Worm (Caenorhabditis elegans): ENCODE data around the gene inpp-5K.
A peak's percentile ranks its signal among the peaks of the same experiment; 100 is the strongest.

inpp-5K gene

DNA sequence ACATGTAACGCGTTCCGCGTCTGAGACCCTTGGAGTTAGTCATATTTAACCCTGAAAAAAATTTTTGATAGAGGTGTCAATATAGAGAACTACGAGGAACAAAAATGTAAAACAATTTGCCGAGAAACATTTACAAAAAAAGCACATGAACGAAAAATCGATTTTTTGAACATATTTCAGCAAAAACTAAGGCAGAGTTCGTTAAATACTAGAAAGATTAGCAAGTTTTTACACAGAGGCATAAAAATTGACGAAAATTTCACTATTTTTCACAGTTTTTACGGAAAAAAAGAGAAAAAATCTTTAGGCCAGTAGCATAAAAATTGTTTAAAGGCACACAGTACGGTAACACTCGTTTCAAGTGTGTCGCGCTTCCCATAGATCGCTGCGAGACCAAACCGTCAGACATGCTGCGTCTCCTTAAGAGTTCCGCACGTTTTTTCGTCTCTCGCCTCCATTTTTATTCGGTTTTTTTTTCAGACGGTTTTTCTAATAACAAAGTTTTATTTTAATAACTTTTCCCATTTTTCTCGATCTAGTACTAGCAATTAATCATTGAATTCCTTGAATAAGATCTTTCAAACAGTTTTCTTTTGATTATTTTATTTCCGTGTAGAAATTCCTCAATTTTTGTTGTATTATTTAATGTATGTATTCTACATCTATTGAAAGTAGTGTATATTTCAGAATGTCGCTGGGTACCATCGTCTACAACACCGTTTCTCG is 30.8 kb downstream of the inpp-5K start, which contains the start of the genes rpl-21 and C14B9.10:
Gene rpl-21 (minus strand): TSS at position 51 of the 726 bp plus-strand sequence.
Gene C14B9.10 (plus strand): TSS at position 676 of the 726 bp plus-strand sequence.
- TF ChIP-seq flt-1 (GFP tag; IDR thresholded peaks at IDR 0.05) (no peak), ztf-23 (GFP tag; IDR thresholded peaks at IDR 0.05) (no peak)

DNA sequence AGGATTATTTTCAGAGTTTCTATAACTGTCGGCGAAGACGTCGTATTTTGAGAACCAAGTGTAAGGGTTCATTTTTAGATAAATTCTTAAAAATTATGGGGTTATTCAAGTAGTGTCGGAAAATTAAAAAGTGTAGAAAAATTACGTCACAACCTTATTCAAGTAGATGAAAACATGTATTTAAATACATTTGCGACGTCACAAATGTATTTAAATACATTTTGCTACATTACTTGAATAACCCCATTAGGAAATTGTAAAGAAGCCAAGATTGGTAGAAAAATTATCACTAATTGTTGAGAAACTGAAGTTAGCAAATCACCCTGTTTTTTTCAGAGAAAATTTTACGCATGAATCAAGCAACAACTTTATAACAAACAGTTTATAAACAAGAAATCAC is 31.9 kb downstream of the inpp-5K start:
- TF ChIP-seq tab-1 (GFP tag; IDR thresholded peaks at IDR 0.05), result no peak
- TF ChIP-seq flt-1 (GFP tag; IDR thresholded peaks at IDR 0.05), result no peak
- no peak for TF ChIP-seq ztf-29 (GFP tag; IDR thresholded peaks at IDR 0.05)
- TF ChIP-seq klf-2 (GFP tag; conservative IDR thresholded peaks at IDR 0.05), result no peak
- TF ChIP-seq med-1 (GFP tag; optimal IDR thresholded peaks at IDR 0.05; ENCODE audit: insufficient read depth), result no peak
- TF ChIP-seq cog-1 (tag; optimal IDR thresholded peaks at IDR 0.05), result no peak
- no peak for TF ChIP-seq ztf-23 (GFP tag; IDR thresholded peaks at IDR 0.05)
- no peak for TF ChIP-seq T22C8.4 (GFP tag; IDR thresholded peaks at IDR 0.05)
- TF ChIP-seq ref-1 (GFP tag; conservative IDR thresholded peaks at IDR 0.05), result no peak

DNA sequence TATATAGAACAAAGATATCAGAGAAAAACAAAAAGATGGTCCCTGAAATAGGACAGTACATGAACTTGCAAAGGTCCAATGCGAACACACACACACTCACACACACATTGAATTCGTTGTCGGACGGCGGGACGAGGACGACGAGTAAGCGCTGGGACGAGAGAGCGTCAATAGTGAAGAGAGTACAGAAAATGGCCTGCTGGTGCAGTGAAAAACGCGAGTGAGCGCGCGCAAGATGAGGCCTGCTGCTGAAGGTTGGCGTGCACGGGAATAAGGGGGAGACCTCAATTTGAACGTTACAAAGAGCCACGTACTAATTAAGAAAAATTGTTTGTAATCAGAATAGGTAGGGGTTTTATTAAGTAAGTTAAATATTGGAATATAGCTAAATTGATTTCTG is 34.2 kb downstream of the inpp-5K start:
- no peak for TF ChIP-seq ztf-23 (GFP tag; IDR thresholded peaks at IDR 0.05)
- TF ChIP-seq klf-2 (GFP tag; conservative IDR thresholded peaks at IDR 0.05), result 0 out of 2 replicates have a peak, but pooled peaks have one; percentile 11
- no peak for TF ChIP-seq tab-1 (GFP tag; IDR thresholded peaks at IDR 0.05)
- no peak for TF ChIP-seq ref-1 (GFP tag; conservative IDR thresholded peaks at IDR 0.05)
- TF ChIP-seq T22C8.4 (GFP tag; IDR thresholded peaks at IDR 0.05), result no peak

DNA sequence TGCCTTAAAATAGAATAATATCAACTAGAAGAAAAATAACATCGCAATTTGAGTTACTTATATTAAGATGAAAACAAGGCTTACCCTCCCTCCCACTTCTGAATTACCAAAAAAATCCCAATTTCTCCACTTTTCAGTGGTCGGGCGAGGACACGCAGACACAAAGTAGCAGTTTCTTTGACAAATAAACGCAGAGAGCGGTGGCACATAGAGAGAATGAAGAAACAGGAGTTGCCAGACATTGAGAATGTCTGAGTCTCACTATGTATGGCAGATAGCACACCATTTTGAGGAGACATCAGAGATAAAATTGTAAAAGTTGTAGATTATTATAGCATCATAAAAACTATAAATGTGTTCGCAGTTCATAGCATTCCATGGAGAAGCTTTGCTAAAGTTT is 35.9 kb downstream of the inpp-5K start:
- peak; percentile 55; the same call in 1 of the 2 replicates for TF ChIP-seq ztf-29 (GFP tag; IDR thresholded peaks at IDR 0.05)
- peak; percentile 23 for TF ChIP-seq cog-1 (tag; optimal IDR thresholded peaks at IDR 0.05)
- TF ChIP-seq ref-1 (GFP tag; conservative IDR thresholded peaks at IDR 0.05), result no peak
- TF ChIP-seq klf-2 (GFP tag; conservative IDR thresholded peaks at IDR 0.05), result no peak
- no peak for TF ChIP-seq ztf-23 (GFP tag; IDR thresholded peaks at IDR 0.05)
- no peak for TF ChIP-seq T22C8.4 (GFP tag; IDR thresholded peaks at IDR 0.05)
- no peak for TF ChIP-seq med-1 (GFP tag; optimal IDR thresholded peaks at IDR 0.05; ENCODE audit: insufficient read depth)
- no peak for TF ChIP-seq flt-1 (GFP tag; IDR thresholded peaks at IDR 0.05)
- no peak for TF ChIP-seq tab-1 (GFP tag; IDR thresholded peaks at IDR 0.05)

DNA sequence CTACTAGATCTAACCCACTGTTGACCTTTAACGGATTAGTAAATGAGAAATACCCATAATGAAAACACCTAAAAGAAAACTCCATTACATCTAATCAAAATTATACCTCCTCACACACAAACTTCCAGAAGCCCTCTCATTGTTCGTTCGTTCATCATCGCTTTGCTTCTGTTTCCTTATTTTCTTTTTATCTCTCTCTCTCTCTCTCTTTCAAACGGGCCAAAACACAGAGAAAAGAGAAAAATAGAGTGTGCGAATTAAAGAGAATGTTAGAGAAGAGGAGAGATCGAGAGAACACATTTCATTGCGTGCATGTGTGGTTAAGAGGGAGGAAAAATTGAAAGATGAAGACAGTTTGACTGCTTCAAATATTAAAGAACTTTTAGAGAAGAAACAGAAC is 36.8 kb downstream of the inpp-5K start:
- TF ChIP-seq med-1 (GFP tag; optimal IDR thresholded peaks at IDR 0.05; ENCODE audit: insufficient read depth) (no peak), cog-1 (tag; optimal IDR thresholded peaks at IDR 0.05) (peak; percentile 21), klf-2 (GFP tag; conservative IDR thresholded peaks at IDR 0.05) (no peak)

DNA sequence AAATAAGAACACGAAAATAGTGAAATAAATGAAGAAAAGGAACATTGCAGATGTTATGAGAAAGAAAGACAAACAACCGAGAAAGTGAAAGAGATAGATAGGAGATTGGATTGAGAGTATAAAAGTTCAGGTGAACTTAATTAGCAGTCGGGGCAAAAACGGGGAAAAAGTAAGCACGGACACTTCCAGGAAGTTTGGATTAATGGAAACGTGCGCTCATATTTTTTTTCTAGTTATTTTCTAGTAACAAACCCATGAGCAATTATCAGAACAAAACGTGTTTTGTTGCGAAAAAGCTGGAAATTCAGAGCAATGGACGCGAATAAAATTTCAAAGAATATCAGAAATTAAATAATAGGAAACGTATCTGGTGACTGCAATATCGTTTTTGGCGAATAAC is 39.2 kb downstream of the inpp-5K start:
- TF ChIP-seq ztf-23 (GFP tag; IDR thresholded peaks at IDR 0.05) (no peak), flt-1 (GFP tag; IDR thresholded peaks at IDR 0.05) (no peak)

DNA sequence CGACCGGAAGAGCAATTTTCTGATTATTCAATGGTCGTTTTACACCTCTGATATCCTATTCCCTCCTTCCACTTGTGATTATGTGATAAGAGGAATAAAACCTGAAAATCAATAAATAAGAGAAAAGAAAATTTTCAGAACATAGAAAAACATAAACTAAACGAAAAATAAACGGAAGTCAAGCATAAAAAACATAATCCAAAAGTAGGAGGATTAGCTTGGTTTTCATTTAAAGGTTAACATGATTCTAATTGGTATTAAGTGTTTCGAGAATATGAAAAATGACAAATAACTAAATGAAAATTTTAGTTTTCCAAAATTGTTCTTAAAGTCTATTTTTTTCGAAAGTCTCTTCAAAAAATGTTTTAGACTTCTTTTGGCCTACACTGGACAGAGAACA is 40.0 kb downstream of the inpp-5K start, which contains the start of gene gei-8:
Gene gei-8 (minus strand): TSS at position 101 of the 400 bp plus-strand sequence.
- no peak for TF ChIP-seq flt-1 (GFP tag; IDR thresholded peaks at IDR 0.05)
- TF ChIP-seq klf-2 (GFP tag; conservative IDR thresholded peaks at IDR 0.05), result no peak
- TF ChIP-seq ref-1 (GFP tag; conservative IDR thresholded peaks at IDR 0.05), result no peak
- TF ChIP-seq T22C8.4 (GFP tag; IDR thresholded peaks at IDR 0.05), result no peak

DNA sequence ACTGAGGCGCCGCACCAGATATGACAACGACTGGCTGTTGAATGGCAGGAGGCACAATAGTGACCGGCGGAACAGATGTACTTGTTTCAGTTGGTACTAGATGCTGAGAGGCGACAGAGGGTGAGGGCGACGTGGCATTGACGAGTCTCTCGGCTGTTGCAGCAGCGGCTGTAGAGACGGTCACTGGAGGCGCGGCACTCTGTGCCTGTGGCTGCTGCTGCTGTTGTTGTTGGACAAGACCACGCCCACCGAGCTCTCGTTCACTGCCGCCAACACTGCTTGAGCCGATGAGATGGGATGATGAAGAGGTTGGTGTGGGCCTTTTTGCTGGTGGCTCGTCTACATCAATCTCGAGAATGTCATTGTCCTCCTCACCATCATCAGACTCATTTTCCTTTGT is 44.0 kb downstream of the inpp-5K start:
- TF ChIP-seq klf-2 (GFP tag; conservative IDR thresholded peaks at IDR 0.05), result no peak
- no peak for TF ChIP-seq med-1 (GFP tag; optimal IDR thresholded peaks at IDR 0.05; ENCODE audit: insufficient read depth)
- no peak for TF ChIP-seq cog-1 (tag; optimal IDR thresholded peaks at IDR 0.05)
- TF ChIP-seq ztf-29 (GFP tag; IDR thresholded peaks at IDR 0.05), result no peak

DNA sequence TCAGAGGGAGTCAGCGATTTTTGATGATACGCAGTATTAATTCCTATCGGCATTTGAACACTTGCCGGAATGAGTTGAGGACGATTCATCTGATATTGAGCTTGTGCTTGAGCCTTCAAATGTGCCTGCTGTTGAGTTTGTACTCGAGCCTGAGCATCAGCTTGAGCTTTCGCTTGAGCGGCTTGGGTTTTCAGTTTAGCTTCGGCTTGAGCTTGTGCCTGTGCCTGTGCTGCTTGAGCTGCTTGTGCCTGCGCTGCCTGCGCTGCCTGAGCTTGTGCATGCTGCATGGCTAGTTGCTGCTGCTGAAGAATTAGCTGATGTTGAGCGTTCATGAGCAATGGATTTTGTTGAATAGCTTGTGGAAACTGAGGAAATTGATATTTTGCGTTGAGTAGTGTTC is 45.3 kb downstream of the inpp-5K start:
- TF ChIP-seq ref-1 (GFP tag; conservative IDR thresholded peaks at IDR 0.05), result no peak
- TF ChIP-seq klf-2 (GFP tag; conservative IDR thresholded peaks at IDR 0.05), result no peak
- TF ChIP-seq med-1 (GFP tag; optimal IDR thresholded peaks at IDR 0.05; ENCODE audit: insufficient read depth), result no peak

DNA sequence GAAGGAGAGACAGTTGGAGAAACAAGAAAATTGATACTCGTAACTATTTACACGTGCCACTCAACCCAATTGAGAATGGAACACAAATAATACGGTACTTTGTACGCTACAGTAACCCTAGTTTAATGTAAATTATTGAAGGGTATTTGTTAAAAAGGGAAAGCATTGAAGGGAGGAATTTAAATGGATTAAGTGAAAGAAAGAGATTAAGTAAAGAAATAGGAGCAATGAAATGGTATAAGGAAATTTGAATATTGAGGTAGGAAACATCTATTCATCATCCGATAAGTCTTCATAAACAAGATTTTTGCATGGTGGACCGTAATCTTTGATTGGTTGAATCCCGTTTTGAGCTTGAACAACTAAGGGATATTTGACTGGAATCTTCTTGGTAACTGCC is 49.8 kb downstream of the inpp-5K start:
- TF ChIP-seq flt-1 (GFP tag; IDR thresholded peaks at IDR 0.05) (no peak), ref-1 (GFP tag; conservative IDR thresholded peaks at IDR 0.05) (no peak), T22C8.4 (GFP tag; IDR thresholded peaks at IDR 0.05) (no peak), ztf-23 (GFP tag; IDR thresholded peaks at IDR 0.05) (no peak), ztf-29 (GFP tag; IDR thresholded peaks at IDR 0.05) (no peak), cog-1 (tag; optimal IDR thresholded peaks at IDR 0.05) (no peak), med-1 (GFP tag; optimal IDR thresholded peaks at IDR 0.05; ENCODE audit: insufficient read depth) (no peak), tab-1 (GFP tag; IDR thresholded peaks at IDR 0.05) (no peak), klf-2 (GFP tag; conservative IDR thresholded peaks at IDR 0.05) (no peak)

DNA sequence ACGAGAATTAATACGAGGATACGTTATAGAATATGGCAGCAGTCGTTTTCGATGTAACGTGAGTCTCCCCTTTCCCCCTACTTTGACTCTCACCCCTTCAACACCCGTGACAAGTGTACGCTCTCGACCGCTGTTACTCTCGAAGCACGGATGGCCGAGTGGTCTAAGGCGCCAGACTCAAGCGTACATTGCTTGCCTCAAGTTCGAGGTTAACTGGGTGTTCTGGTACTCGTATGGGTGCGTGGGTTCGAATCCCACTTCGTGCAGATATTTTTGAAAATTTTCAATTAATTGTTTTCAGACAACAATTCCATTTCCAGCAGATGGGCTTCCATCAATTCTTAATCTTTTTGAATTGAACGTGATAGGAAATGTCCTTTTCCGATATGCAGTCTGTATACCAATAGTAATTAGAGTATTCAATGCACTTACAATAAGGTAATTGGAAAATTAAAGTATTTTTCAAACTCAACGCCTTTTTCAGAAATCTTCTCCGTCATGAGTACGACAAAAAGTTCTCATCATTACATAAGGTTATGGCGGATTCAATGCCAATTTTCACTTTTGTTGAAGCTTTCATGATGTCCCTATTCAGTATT is 51.6 kb downstream of the inpp-5K start:
- TF ChIP-seq cog-1 (tag; optimal IDR thresholded peaks at IDR 0.05) (peak; percentile 86), flt-1 (GFP tag; IDR thresholded peaks at IDR 0.05) (peak; percentile 94), T22C8.4 (GFP tag; IDR thresholded peaks at IDR 0.05) (peak; percentile 83), klf-2 (GFP tag; conservative IDR thresholded peaks at IDR 0.05) (peak; percentile 75; the same call in 1 of the 2 replicates), ztf-23 (GFP tag; IDR thresholded peaks at IDR 0.05) (peak; percentile 91), med-1 (GFP tag; optimal IDR thresholded peaks at IDR 0.05; ENCODE audit: insufficient read depth) (peak; percentile 44), ref-1 (GFP tag; conservative IDR thresholded peaks at IDR 0.05) (peak; percentile 83), ztf-29 (GFP tag; IDR thresholded peaks at IDR 0.05) (peak; percentile 77), tab-1 (GFP tag; IDR thresholded peaks at IDR 0.05) (peak; percentile 89)

Measured in whole organism, midembryonic.